Worm (Caenorhabditis elegans): ENCODE results near the gene T13F2.2.
"Not testable (repeated sequence)": the region's sequence is repeated elsewhere in the genome, so short reads cannot be mapped to it uniquely, and the experiment has no call there.

Gene T13F2.2

DNA sequence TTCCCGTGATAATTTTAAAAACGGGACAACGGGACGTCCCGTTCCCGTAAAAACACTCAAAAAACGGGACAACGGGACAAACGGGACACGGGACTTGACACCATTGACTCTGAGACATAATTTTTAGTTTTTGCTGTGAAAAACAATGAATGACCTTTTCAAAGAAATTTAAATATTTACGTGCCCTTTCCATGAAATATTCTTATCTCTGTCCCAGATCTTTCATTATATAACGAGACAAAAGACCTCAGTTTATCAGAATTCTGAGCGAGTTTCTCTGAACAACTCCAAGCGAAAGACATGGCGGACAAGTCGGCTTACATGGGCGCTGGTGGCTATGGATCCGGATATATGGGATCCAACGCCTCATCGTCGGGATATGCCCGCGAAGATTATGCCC is 46.6 kb upstream of the T13F2.2 start, which contains the start of gene nspd-2:
Gene nspd-2, plus strand, starts transcription at position 301 of the 400 bp plus-strand sequence.
- TF ChIP-seq pqm-1 (tag; optimal IDR thresholded peaks at IDR 0.05), result no peak
- TF ChIP-seq nhr-20 (tag; optimal IDR thresholded peaks at IDR 0.05), result no peak
- TF ChIP-seq nhr-76 (tag; optimal IDR thresholded peaks at IDR 0.05), result no peak
- no peak for TF ChIP-seq nhr-19 (GFP tag; conservative IDR thresholded peaks at IDR 0.05)
- TF ChIP-seq fkh-4 (tag; optimal IDR thresholded peaks at IDR 0.05; ENCODE audit: borderline replicate concordance), result no peak

DNA sequence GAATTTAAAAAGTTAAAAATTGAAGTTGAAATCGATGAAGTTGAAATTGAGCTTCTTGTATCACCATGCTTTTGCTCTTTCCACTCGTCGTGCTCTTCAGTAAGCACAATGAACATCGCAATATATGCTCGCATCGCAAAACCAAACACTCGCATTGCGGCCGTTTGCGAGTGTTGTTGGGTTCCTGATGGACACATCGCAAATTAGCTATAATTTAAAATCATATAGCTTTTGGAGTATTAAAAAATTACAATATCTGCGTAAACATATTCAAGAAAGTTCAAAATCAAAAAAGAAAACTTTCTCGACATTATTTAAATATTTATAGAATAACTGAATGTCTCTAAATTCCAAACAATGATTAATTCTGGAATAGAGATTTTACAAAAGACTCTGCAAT is 44.9 kb upstream of the T13F2.2 start, which contains the start of gene K07F5.17:
Gene K07F5.17, plus strand, starts transcription at position 301 of the 400 bp plus-strand sequence.
- no peak for TF ChIP-seq grh-1 (GFP tag; IDR thresholded peaks at IDR 0.05)
- TF ChIP-seq F16B12.6 (tag; optimal IDR thresholded peaks at IDR 0.05), result no peak
- TF ChIP-seq C04F5.9 (tag; optimal IDR thresholded peaks at IDR 0.05), result no peak
- no peak for TF ChIP-seq ceh-82 (tag; optimal IDR thresholded peaks at IDR 0.05)
- no peak for TF ChIP-seq mef-2 (tag; optimal IDR thresholded peaks at IDR 0.05)
- no peak for TF ChIP-seq unc-130 (tag; optimal IDR thresholded peaks at IDR 0.05)
- no peak for TF ChIP-seq lsy-2 (tag; optimal IDR thresholded peaks at IDR 0.05)
- no peak for TF ChIP-seq pax-3 (tag; optimal IDR thresholded peaks at IDR 0.05)
- TF ChIP-seq nhr-12 (tag; optimal IDR thresholded peaks at IDR 0.05), result no peak
- no peak for TF ChIP-seq hlh-4 (tag; optimal IDR thresholded peaks at IDR 0.05)

ce11 chrIV:9840984-9841590 is 43.9 kb upstream of the T13F2.2 start, which contains the start of the genes kin-24 and msp-56:
TSS of gene kin-24 (minus strand) at chrIV:9841084.
TSS of gene msp-56 (plus strand) at chrIV:9841540.
- TF ChIP-seq irx-1 (tag; optimal IDR thresholded peaks at IDR 0.05) (no peak), fkh-8 (tag; optimal IDR thresholded peaks at IDR 0.05) (no peak), lsy-2 (tag; optimal IDR thresholded peaks at IDR 0.05) (no peak), efl-3 (GFP tag; optimal IDR thresholded peaks at IDR 0.05) (no peak), alr-1 (tag; optimal IDR thresholded peaks at IDR 0.05; ENCODE audit: borderline replicate concordance) (no peak), dpl-1 (GFP tag; optimal IDR thresholded peaks at IDR 0.05) (no peak), sox-4 (tag; optimal IDR thresholded peaks at IDR 0.05) (no peak), ceh-90 (tag; optimal IDR thresholded peaks at IDR 0.05) (no peak), tlp-1 (tag; optimal IDR thresholded peaks at IDR 0.05) (no peak), vab-15 (tag; optimal IDR thresholded peaks at IDR 0.05) (no peak), hlh-4 (tag; optimal IDR thresholded peaks at IDR 0.05) (no peak), nhr-28 (tag; optimal IDR thresholded peaks at IDR 0.05) (no peak), lir-3 (tag; optimal IDR thresholded peaks at IDR 0.05; ENCODE audit: poor library complexity) (no peak), egl-13 (tag; optimal IDR thresholded peaks at IDR 0.05) (no peak), snpc-4 (tag; optimal IDR thresholded peaks at IDR 0.05) (no peak)

DNA sequence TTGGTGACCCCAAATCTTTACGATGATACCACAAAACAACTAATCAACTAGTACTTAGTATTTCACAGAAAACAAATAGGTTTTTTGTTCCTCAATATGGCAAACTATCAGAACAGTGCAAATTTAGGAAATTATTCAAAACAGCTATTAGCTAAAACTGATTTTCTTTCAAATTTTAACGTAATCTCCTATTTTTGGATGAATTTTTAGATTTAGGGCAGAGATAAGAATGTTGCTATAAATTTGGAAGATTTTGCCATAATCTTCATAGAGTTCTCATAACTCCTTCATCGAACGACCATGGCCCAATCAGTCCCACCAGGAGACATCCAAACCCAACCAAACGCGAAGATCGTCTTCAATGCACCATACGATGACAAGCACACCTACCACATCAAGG is 40.2 kb upstream of the T13F2.2 start, which contains the start of gene msp-10:
Gene msp-10, plus strand, starts transcription at position 301 of the 400 bp plus-strand sequence.
- not testable (repeated sequence) for TF ChIP-seq swsn-7, tlp-1, irx-1 (tag; optimal IDR thresholded peaks at IDR 0.05)

DNA sequence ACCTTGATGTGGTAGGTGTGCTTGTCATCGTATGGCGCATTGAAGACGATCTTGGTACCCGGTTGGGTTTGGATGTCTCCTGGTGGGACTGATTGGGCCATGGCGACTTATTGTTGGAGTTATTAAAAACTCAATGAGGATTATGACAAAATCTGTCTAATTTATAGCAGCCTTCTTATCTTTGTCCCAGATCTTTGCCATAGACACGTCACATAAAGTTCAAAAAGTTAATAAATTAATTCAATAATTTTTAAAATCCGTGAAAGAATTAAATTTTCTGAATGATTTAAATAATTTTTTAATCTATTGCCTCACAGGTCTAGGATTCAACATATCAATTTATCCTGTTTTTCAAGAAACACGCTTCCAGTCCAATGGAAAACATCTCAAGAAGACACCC is 39.2 kb upstream of the T13F2.2 start, which contains the start of gene msp-81:
Gene msp-81, minus strand, starts transcription at position 101 of the 400 bp plus-strand sequence.
- TF ChIP-seq ces-1 (GFP tag; optimal IDR thresholded peaks at IDR 0.05), result no peak
- TF ChIP-seq snu-23 (GFP tag; optimal IDR thresholded peaks at IDR 0.05), result no peak
- no peak for TF ChIP-seq pax-3 (tag; optimal IDR thresholded peaks at IDR 0.05)
- no peak for TF ChIP-seq swsn-7 (tag; optimal IDR thresholded peaks at IDR 0.05)
- no peak for TF ChIP-seq nhr-77 (tag; optimal IDR thresholded peaks at IDR 0.05)
- TF ChIP-seq F16B12.6 (tag; optimal IDR thresholded peaks at IDR 0.05), result no peak
- no peak for TF ChIP-seq zag-1 (tag; optimal IDR thresholded peaks at IDR 0.05)
- no peak for TF ChIP-seq nhr-28 (tag; optimal IDR thresholded peaks at IDR 0.05)
- TF ChIP-seq elt-2 (tag; optimal IDR thresholded peaks at IDR 0.05), result no peak

Measured in whole organism, L1 larva.